Worm (Caenorhabditis elegans) whole organism, late embryonic: ENCODE data around the gene gst-34.
"Not testable (repeated sequence)": the region's sequence is repeated elsewhere in the genome, so short reads cannot be mapped to it uniquely, and the experiment has no call there.

ENCODE experiments used
- C08G9.2 ChIP-seq: sonication (generic microtip); optimal IDR thresholded peaks from 2 replicates; lab custom pipeline; 2016; ENCODE audit warnings: mild to moderate bottlenecking, missing genetic modification characterization, moderate library complexity, missing compliant biosample characterization
- F13H6.1 ChIP-seq: sonication (generic microtip); optimal IDR thresholded peaks from 2 replicates; lab custom pipeline; 2016; ENCODE audit warnings: missing genetic modification characterization, missing compliant biosample characterization
- K09A11.1 ChIP-seq: sonication (generic microtip); optimal IDR thresholded peaks from 2 replicates; lab custom pipeline; 2017; ENCODE audit warnings: antibody characterized with exemption, mild to moderate bottlenecking, missing genetic modification characterization, missing compliant biosample characterization; ENCODE audit not compliant: insufficient read depth
- ahr-1 ChIP-seq: sonication (generic microtip); optimal IDR thresholded peaks from 2 replicates; lab custom pipeline; 2016; ENCODE audit warnings: missing genetic modification characterization, missing compliant biosample characterization
- ama-1 ChIP-seq: fragments of 150-350 bp; optimal IDR thresholded peaks from 2 replicates; lab custom pipeline; 2014
- ceh-14 ChIP-seq: sonication (generic microtip); optimal IDR thresholded peaks from 2 replicates; lab custom pipeline; 2016; ENCODE audit warnings: missing genotype, missing genetic modification characterization, missing compliant biosample characterization
- ceh-18 ChIP-seq: sonication (generic microtip); optimal IDR thresholded peaks from 2 replicates; lab custom pipeline; 2016; ENCODE audit warnings: missing genetic modification characterization, missing compliant biosample characterization
- ceh-22 ChIP-seq: sonication (generic microtip); optimal IDR thresholded peaks from 2 replicates; lab custom pipeline; 2017; ENCODE audit warnings: missing biosample characterization, missing genetic modification characterization
- ceh-30 ChIP-seq: fragments of 150-350 bp; optimal IDR thresholded peaks from 2 replicates; lab custom pipeline; 2014; ENCODE audit warnings: missing biosample characterization, missing genetic modification characterization
- ceh-45 ChIP-seq: fragments of 200-800 bp; sonication (Bioruptor generic); IDR thresholded peaks from 2 replicates; pipeline ENCODE4 v1.3.6; 2022; ENCODE audit warnings: missing genetic modification reagents, missing genetic modification characterization, missing compliant biosample characterization
- ceh-48 ChIP-seq: sonication (generic microtip); optimal IDR thresholded peaks from 2 replicates; lab custom pipeline; 2016; ENCODE audit warnings: missing genetic modification characterization, inconsistent platforms, missing compliant biosample characterization
- ceh-6 ChIP-seq: fragments of 200-800 bp; sonication (Bioruptor generic); optimal IDR thresholded peaks from 2 replicates; lab custom pipeline; 2018; ENCODE audit warnings: mild to moderate bottlenecking, missing genetic modification characterization, missing compliant biosample characterization
- che-1 ChIP-seq: sonication (generic microtip); optimal IDR thresholded peaks from 2 replicates; lab custom pipeline; 2016; ENCODE audit warnings: mild to moderate bottlenecking, missing genetic modification characterization, missing compliant biosample characterization
- dmd-4 ChIP-seq: sonication (generic microtip); optimal IDR thresholded peaks from 2 replicates; lab custom pipeline; 2016; ENCODE audit warnings: borderline replicate concordance, missing genetic modification characterization, missing compliant biosample characterization
- ets-4 ChIP-seq: sonication (generic microtip); optimal IDR thresholded peaks from 2 replicates; lab custom pipeline; 2016; ENCODE audit warnings: missing genetic modification characterization, missing compliant biosample characterization
- eyg-1 ChIP-seq: sonication (generic microtip); optimal IDR thresholded peaks from 2 replicates; lab custom pipeline; 2016; ENCODE audit warnings: missing genotype, missing genetic modification characterization, missing compliant biosample characterization
- fkh-6 ChIP-seq: sonication (generic microtip); optimal IDR thresholded peaks from 2 replicates; lab custom pipeline; 2016; ENCODE audit warnings: missing genetic modification characterization, missing compliant biosample characterization
- hlh-13 ChIP-seq: fragments of 200-800 bp; sonication (Bioruptor generic); optimal IDR thresholded peaks from 2 replicates; lab custom pipeline; 2018; ENCODE audit warnings: mild to moderate bottlenecking, missing genetic modification characterization, missing compliant biosample characterization
- hlh-8 ChIP-seq: sonication (generic microtip); optimal IDR thresholded peaks from 2 replicates; lab custom pipeline; 2016; ENCODE audit warnings: missing genotype, missing genetic modification characterization, missing compliant biosample characterization
- lim-6 ChIP-seq: sonication (generic microtip); optimal IDR thresholded peaks from 2 replicates; lab custom pipeline; 2016; ENCODE audit warnings: missing genetic modification characterization, missing compliant biosample characterization
- nfya-1 ChIP-seq: sonication (generic microtip); optimal IDR thresholded peaks from 2 replicates; lab custom pipeline; 2017; ENCODE audit warnings: missing genetic modification characterization, mild to moderate bottlenecking, missing compliant biosample characterization, antibody characterized with exemption, moderate library complexity
- npax-4 ChIP-seq: sonication (generic microtip); optimal IDR thresholded peaks from 2 replicates; lab custom pipeline; 2016; ENCODE audit warnings: missing genetic modification characterization, missing compliant biosample characterization
- pag-3 ChIP-seq: sonication (generic microtip); optimal IDR thresholded peaks from 2 replicates; lab custom pipeline; 2016; ENCODE audit warnings: missing compliant biosample characterization, missing genetic modification characterization, borderline replicate concordance
- pax-1 ChIP-seq: fragments of 150-350 bp; optimal IDR thresholded peaks from 2 replicates; lab custom pipeline; 2014; ENCODE audit warnings: missing biosample characterization, missing genetic modification characterization
- pha-2 ChIP-seq: sonication (generic microtip); optimal IDR thresholded peaks from 2 replicates; lab custom pipeline; 2017; ENCODE audit warnings: mild to moderate bottlenecking, missing genetic modification characterization, missing compliant biosample characterization
- rnt-1 ChIP-seq: sonication (generic microtip); optimal IDR thresholded peaks from 2 replicates; lab custom pipeline; 2016; ENCODE audit warnings: missing genetic modification characterization, missing compliant biosample characterization
- sdc-2 ChIP-seq: sonication (generic microtip); optimal IDR thresholded peaks from 2 replicates; lab custom pipeline; 2016; ENCODE audit warnings: missing genotype, missing genetic modification characterization, missing compliant biosample characterization
- sox-2 ChIP-seq: fragments of 200-800 bp; sonication (Bioruptor generic); IDR thresholded peaks from 2 replicates; pipeline ENCODE4 v1.3.6; 2022; ENCODE audit warnings: missing genetic modification reagents, missing genetic modification characterization, missing compliant biosample characterization
- tbx-2 ChIP-seq: sonication (generic microtip); optimal IDR thresholded peaks from 2 replicates; lab custom pipeline; 2016; ENCODE audit warnings: missing genetic modification characterization, missing compliant biosample characterization
- tbx-7 ChIP-seq: sonication (generic microtip); optimal IDR thresholded peaks from 2 replicates; lab custom pipeline; 2016; ENCODE audit warnings: missing genotype, missing genetic modification characterization, missing compliant biosample characterization
- unc-42 ChIP-seq: sonication (generic microtip); optimal IDR thresholded peaks from 2 replicates; lab custom pipeline; 2016; ENCODE audit warnings: missing genotype, missing genetic modification characterization, missing compliant biosample characterization
- unc-86 ChIP-seq: sonication (generic microtip); optimal IDR thresholded peaks from 2 replicates; lab custom pipeline; 2016; ENCODE audit warnings: missing genetic modification characterization, missing compliant biosample characterization
- zip-5 ChIP-seq: sonication (generic microtip); optimal IDR thresholded peaks from 2 replicates; lab custom pipeline; 2016; ENCODE audit warnings: missing genetic modification characterization, missing compliant biosample characterization
- ztf-16 ChIP-seq: sonication (generic microtip); optimal IDR thresholded peaks from 2 replicates; lab custom pipeline; 2017; ENCODE audit warnings: missing genetic modification characterization, missing compliant biosample characterization

The gst-34 gene

DNA sequence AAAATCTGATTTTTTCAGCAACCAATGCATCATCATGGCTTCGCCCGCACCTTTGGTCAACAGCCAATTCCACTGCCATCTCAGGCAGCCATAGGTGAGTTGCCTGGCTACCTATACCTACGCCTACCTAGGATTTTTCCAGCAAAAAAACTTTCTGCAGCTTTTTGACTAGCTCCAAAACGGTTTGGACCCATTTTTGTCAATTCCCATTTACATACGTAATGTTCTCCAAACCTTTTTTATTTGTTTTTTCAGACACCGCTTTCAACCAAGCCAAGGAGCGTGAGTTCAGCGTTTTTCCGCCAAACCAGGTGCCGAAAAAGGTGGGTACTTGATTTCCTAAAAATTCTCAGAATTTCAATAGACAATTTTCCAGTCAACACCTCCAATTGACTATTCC is 39.3 kb downstream of the gst-34 start:
- no peak for TF ChIP-seq ahr-1
- TF ChIP-seq lim-6 (tag; lab: Kevin White, UChicago) = no peak
- TF ChIP-seq F13H6.1 (tag; lab: Kevin White, UChicago) = no peak
- TF ChIP-seq ceh-48 = no peak
- TF ChIP-seq dmd-4 (tag; lab: Kevin White, UChicago) = no peak
- TF ChIP-seq ets-4 (tag; lab: Kevin White, UChicago) = no peak
- TF ChIP-seq pag-3 (tag; lab: Kevin White, UChicago) = no peak
- TF ChIP-seq eyg-1 (tag; lab: Kevin White, UChicago) = no peak
- no peak for TF ChIP-seq tbx-7 (tag; lab: Kevin White, UChicago)
- no peak for TF ChIP-seq pax-1
- no peak for TF ChIP-seq ceh-22 (tag; lab: Kevin White, UChicago)
- TF ChIP-seq ceh-30 (tag; lab: Kevin White, UChicago) = no peak
- TF ChIP-seq ama-1 (lab: Kevin White, UChicago) = no peak

DNA sequence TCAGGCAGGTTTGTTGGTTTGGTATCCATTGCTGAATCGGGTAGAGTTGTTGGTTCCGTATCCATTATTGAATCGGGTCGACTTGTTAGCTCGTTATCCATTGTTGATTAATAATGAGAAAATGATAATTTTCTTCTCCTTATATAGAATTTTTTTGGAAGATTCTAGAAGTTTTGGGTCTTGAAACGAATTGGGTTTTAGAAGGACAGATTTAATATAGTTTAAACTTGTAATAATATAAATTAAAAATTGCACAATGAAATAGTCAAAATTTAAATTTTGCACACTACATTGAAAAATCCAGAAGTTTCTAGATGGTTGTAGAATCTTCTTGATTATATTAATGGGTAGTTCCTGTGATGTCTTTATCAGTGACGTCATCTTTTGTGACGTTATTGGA is 42.2 kb downstream of the gst-34 start, which contains the start of gene Y53F4B.26:
Y53F4B.26 (minus strand) TSS at position 101 of the 400 bp plus-strand sequence.
- TF ChIP-seq ets-4 (tag; lab: Kevin White, UChicago); zip-5; rnt-1: not testable (repeated sequence)

DNA sequence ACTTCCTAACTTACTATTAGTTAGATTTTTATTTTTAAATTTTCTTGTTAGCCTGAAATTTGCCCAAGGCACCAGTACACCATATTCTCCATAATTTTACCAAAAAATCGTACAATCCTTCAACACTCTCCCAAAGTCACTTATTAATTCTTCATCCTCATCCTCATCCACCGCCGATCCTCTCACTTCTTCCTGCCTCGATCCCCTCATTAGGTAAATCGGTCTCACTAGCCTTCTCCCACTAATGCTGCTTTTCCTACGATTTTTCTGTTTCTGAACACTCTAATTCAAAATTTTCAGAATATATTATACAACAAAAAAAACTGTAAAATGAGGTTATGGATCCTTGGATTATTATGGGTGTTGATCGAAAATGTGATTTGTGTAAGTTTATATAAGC is 47.2 kb downstream of the gst-34 start, which contains the start of gene Y53F4B.25:
Y53F4B.25 (plus strand) TSS at position 301 of the 400 bp plus-strand sequence.
- no peak for TF ChIP-seq C08G9.2

DNA sequence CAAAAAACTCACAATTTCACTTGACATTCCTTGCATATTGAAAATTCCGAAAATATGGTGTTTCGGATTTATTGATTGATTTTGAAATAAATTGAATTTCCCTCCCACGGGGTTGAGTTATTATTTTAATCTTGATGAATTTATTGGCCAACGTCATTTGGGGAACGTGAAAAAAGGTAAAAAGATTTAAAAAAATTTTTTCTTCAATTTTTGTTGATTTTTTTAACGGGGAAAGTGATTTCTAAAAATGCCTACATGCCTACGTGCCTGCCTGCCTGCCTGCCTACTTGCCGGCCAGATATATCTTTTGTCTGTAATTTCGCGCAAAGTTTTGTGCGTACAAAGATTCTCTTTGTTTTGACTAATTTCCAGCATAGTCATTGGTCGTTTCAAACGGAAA is 48.7 kb downstream of the gst-34 start, which contains the start of gene Y53F4B.24:
Y53F4B.24 (minus strand) TSS at position 101 of the 400 bp plus-strand sequence.
- no peak for TF ChIP-seq unc-42 (tag; lab: Kevin White, UChicago)
- no peak for TF ChIP-seq fkh-6
- TF ChIP-seq pag-3 (tag; lab: Kevin White, UChicago) = no peak
- no peak for TF ChIP-seq unc-86 (tag; lab: Kevin White, UChicago)
- no peak for TF ChIP-seq K09A11.1
- no peak for TF ChIP-seq che-1 (tag; lab: Kevin White, UChicago)
- TF ChIP-seq sox-2 (GFP tag; lab: Robert Waterston, UW) = no peak
- no peak for TF ChIP-seq nfya-1 (tag; lab: Kevin White, UChicago)
- no peak for TF ChIP-seq ceh-48
- no peak for TF ChIP-seq eyg-1 (tag; lab: Kevin White, UChicago)
- no peak for TF ChIP-seq pha-2 (tag; lab: Kevin White, UChicago)
- TF ChIP-seq tbx-2 = no peak
- no peak for TF ChIP-seq ceh-45 (GFP tag; lab: Robert Waterston, UW)
- TF ChIP-seq ceh-6 = no peak
- no peak for TF ChIP-seq ceh-18

DNA sequence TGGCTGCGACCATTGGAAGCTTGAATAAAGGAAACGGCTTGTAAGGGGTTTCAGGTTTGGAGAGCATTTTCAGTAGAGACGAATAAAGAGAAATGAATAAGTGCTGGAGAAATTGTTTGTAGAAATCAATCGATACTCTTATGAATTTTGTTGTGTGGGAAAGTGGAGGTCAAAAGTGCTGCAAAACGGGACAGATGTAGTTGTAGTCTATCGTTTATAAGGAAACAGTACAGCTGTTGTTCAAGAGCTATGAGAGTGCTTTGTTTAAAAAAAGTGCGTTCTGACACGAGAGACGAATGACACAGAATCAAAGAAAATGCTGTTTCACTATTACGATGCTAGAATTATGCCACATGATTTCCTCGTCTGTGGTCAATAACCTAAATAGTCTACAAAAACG is 52.5 kb downstream of the gst-34 start, which contains the start of gene Y53F4B.62:
Y53F4B.62 (minus strand) TSS at position 101 of the 400 bp plus-strand sequence.
- no peak for TF ChIP-seq che-1 (tag; lab: Kevin White, UChicago)
- TF ChIP-seq ceh-14 = no peak
- TF ChIP-seq npax-4 (tag; lab: Kevin White, UChicago) = no peak
- TF ChIP-seq hlh-13 = no peak
- TF ChIP-seq hlh-8 = no peak
- TF ChIP-seq rnt-1 = no peak
- no peak for TF ChIP-seq ztf-16 (tag; lab: Kevin White, UChicago)
- TF ChIP-seq sdc-2 = no peak
- TF ChIP-seq, all 69 proteins: peak for 0
